Fruit fly (Drosophila melanogaster): ENCODE data around the gene CG6324.

Gene CG6324

dm6 chrX:15471904-15472303, 4.0 kb upstream of the CG6324 start, which contains the start of the genes Grip128 and Alg14:
Grip128 (minus strand) TSS chrX:15472119.
Alg14 (plus strand) TSS chrX:15472164.
- TF ChIP-seq psq (optimal IDR thresholded peaks at IDR 0.05) (no peak), Dll (optimal IDR thresholded peaks at IDR 0.05) (no peak), EcR (GFP tag; optimal IDR thresholded peaks at IDR 0.05) (no peak), CG8478 (optimal IDR thresholded peaks at IDR 0.05) (no peak), pan (optimal IDR thresholded peaks at IDR 0.05) (no peak), usp (GFP tag; optimal IDR thresholded peaks at IDR 0.05) (no peak)

- TF ChIP-seq EcR (GFP tag; optimal IDR thresholded peaks at IDR 0.05) (no peak), CG8478 (optimal IDR thresholded peaks at IDR 0.05) (no peak), Dll (optimal IDR thresholded peaks at IDR 0.05) (no peak), pan (optimal IDR thresholded peaks at IDR 0.05) (no peak), psq (optimal IDR thresholded peaks at IDR 0.05) (no peak), usp (GFP tag; optimal IDR thresholded peaks at IDR 0.05) (no peak)
These were observed 513 bp upstream of the CG6324 start, which contains the start of gene mh for dm6 chrX:15475367-15475789. mh (minus strand) TSS chrX:15475400.

dm6 chrX:15482236-15482660, 6.4 kb downstream of the CG6324 start, which contains the start of gene CG6340:
CG6340 (plus strand) TSS chrX:15482374.
- no peak for TF ChIP-seq psq (optimal IDR thresholded peaks at IDR 0.05)
- no peak for TF ChIP-seq CG8478 (optimal IDR thresholded peaks at IDR 0.05)
- no peak for TF ChIP-seq Dll (optimal IDR thresholded peaks at IDR 0.05)
- no peak for TF ChIP-seq pan (optimal IDR thresholded peaks at IDR 0.05)
- no peak for TF ChIP-seq EcR (GFP tag; optimal IDR thresholded peaks at IDR 0.05)
- TF ChIP-seq usp (GFP tag; optimal IDR thresholded peaks at IDR 0.05), result no peak

dm6 chrX:15483010-15483802, 7.3 kb downstream of the CG6324 start:
- TF ChIP-seq Dll (optimal IDR thresholded peaks at IDR 0.05) (peak; percentile 18), pan (optimal IDR thresholded peaks at IDR 0.05) (no peak)

dm6 chrX:15484451-15485032, 8.7 kb downstream of the CG6324 start:
- TF ChIP-seq pan (optimal IDR thresholded peaks at IDR 0.05), result no peak

- TF ChIP-seq CG8478 (optimal IDR thresholded peaks at IDR 0.05), result no peak
- no peak for TF ChIP-seq Dll (optimal IDR thresholded peaks at IDR 0.05)
- no peak for TF ChIP-seq usp (GFP tag; optimal IDR thresholded peaks at IDR 0.05)
- no peak for TF ChIP-seq pan (optimal IDR thresholded peaks at IDR 0.05)
- TF ChIP-seq psq (optimal IDR thresholded peaks at IDR 0.05), result no peak
- TF ChIP-seq EcR (GFP tag; optimal IDR thresholded peaks at IDR 0.05), result no peak
These were observed 10.8 kb downstream of the CG6324 start, which contains the start of gene Gmap for dm6 chrX:15486682-15487081. Gmap (plus strand) TSS chrX:15486922.

- TF ChIP-seq CG8478 (optimal IDR thresholded peaks at IDR 0.05) (no peak), usp (GFP tag; optimal IDR thresholded peaks at IDR 0.05) (no peak), psq (optimal IDR thresholded peaks at IDR 0.05) (no peak), EcR (GFP tag; optimal IDR thresholded peaks at IDR 0.05) (no peak), pan (optimal IDR thresholded peaks at IDR 0.05) (no peak), Dll (optimal IDR thresholded peaks at IDR 0.05) (no peak)
These were observed 14.6 kb downstream of the CG6324 start for dm6 chrX:15490519-15490918.

dm6 chrX:15495600-15496379, 19.9 kb downstream of the CG6324 start:
- TF ChIP-seq usp (GFP tag; optimal IDR thresholded peaks at IDR 0.05), result no peak
- no peak for TF ChIP-seq EcR (GFP tag; optimal IDR thresholded peaks at IDR 0.05)
- TF ChIP-seq psq (optimal IDR thresholded peaks at IDR 0.05), result no peak
- no peak for TF ChIP-seq pan (optimal IDR thresholded peaks at IDR 0.05)
- no peak for TF ChIP-seq Dll (optimal IDR thresholded peaks at IDR 0.05)
- TF ChIP-seq CG8478 (optimal IDR thresholded peaks at IDR 0.05), result no peak

- TF ChIP-seq psq (optimal IDR thresholded peaks at IDR 0.05), result no peak
- no peak for TF ChIP-seq pan (optimal IDR thresholded peaks at IDR 0.05)
- no peak for TF ChIP-seq usp (GFP tag; optimal IDR thresholded peaks at IDR 0.05)
- TF ChIP-seq CG8478 (optimal IDR thresholded peaks at IDR 0.05), result no peak
- no peak for TF ChIP-seq EcR (GFP tag; optimal IDR thresholded peaks at IDR 0.05)
- no peak for TF ChIP-seq Dll (optimal IDR thresholded peaks at IDR 0.05)
These were observed 20.9 kb downstream of the CG6324 start for dm6 chrX:15496651-15497409.

dm6 chrX:15497440-15498271, 21.8 kb downstream of the CG6324 start:
- TF ChIP-seq CG8478 (optimal IDR thresholded peaks at IDR 0.05) (no peak), EcR (GFP tag; optimal IDR thresholded peaks at IDR 0.05) (no peak), pan (optimal IDR thresholded peaks at IDR 0.05) (no peak), Dll (optimal IDR thresholded peaks at IDR 0.05) (no peak), usp (GFP tag; optimal IDR thresholded peaks at IDR 0.05) (no peak), psq (optimal IDR thresholded peaks at IDR 0.05) (no peak)

Data from whole organism.